Worm (Caenorhabditis elegans): ENCODE results near the gene cyd-1.
A peak's percentile ranks its signal among the peaks of the same experiment; 100 is the strongest.
"Not testable (repeated sequence)": the region's sequence is repeated elsewhere in the genome, so short reads cannot be mapped to it uniquely, and the experiment has no call there.

The cyd-1 gene

DNA sequence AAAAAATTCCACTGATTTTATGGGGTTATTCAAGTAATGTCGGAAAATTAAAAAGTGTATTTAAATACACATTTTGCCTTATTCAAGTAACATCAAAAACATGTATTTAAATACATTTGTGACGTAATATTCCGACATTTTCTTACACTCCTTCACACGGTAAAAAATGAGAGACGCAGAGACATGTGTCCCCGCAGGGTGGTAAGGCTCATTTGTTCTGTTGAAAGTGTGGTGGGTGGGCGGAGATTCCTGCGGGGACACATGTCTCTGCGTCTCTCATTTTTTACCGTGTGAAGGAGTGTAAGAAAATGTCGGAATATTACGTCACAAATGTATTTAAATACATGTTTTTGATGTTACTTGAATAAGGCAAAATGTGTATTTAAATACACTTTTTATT, 36.0 kb downstream of the cyd-1 start:
- TF ChIP-seq nhr-25 (tag; optimal IDR thresholded peaks at IDR 0.05) (peak; percentile 47), lin-13 (GFP tag; optimal IDR thresholded peaks at IDR 0.05) (peak; percentile 56), sma-3 (GFP tag; optimal IDR thresholded peaks at IDR 0.05) (peak; percentile 50), sma-9 (GFP tag; optimal IDR thresholded peaks at IDR 0.05) (peak; percentile 79), F13H6.1 (tag; optimal IDR thresholded peaks at IDR 0.05) (peak; percentile 73), crh-2 (tag; optimal IDR thresholded peaks at IDR 0.05) (peak; percentile 48), nhr-21 (tag; optimal IDR thresholded peaks at IDR 0.05) (peak; percentile 16), nhr-129 (tag; optimal IDR thresholded peaks at IDR 0.05) (peak; percentile 44), lsy-2 (tag; optimal IDR thresholded peaks at IDR 0.05) (peak; percentile 41 to 64), C34F6.9 (tag; optimal IDR thresholded peaks at IDR 0.05) (peak; percentile 48), sem-4 (tag; optimal IDR thresholded peaks at IDR 0.05) (peak; percentile 4), unc-55 (GFP tag; optimal IDR thresholded peaks at IDR 0.05) (peak; percentile 60), gmeb-1 (tag; optimal IDR thresholded peaks at IDR 0.05) (peak; percentile 8)
- TF ChIP-seq sma-9 (tag; optimal IDR thresholded peaks at IDR 0.05) = not testable (repeated sequence)

DNA sequence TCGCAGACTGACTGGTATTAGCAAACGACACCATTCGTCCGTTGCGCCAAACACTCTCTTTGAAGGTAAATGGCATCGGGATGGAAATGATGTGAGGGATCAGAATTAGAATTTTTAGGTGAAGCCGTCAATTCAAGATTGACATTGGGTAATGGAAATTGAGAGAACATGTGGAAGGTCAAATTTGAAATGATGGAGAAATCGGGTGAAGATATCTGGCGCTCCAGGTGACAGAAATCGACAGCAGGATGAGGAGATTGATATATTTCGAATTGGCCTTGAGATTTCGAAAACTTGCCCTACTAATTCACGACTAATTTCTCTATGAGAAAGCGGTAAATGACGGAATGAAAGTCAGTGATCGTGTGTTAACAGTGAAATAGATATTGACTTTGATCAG, 42.2 kb downstream of the cyd-1 start:
- TF ChIP-seq nhr-12 (tag; optimal IDR thresholded peaks at IDR 0.05) (no peak), nhr-25 (tag; optimal IDR thresholded peaks at IDR 0.05) (peak; percentile 46)

DNA sequence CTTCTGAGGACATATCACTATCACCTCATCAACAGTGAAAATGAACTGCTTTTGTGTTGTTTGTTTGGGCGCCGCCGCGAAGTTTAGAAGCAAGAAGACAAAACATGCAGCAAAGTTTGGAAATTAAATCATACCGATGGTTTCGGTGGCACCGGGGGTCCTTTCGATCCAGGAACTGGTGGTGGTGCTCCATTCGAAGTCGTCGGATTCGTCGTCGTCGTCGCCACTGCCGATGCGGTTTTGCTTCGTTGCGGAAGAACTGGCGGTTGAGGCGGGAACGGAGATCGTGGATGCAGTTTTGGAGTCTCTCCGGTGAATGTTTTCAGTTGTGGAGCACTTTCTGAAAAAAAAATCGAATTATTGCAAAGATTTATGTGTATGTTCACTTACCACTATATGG, 43.1 kb downstream of the cyd-1 start:
- no peak for TF ChIP-seq lsy-2 (tag; optimal IDR thresholded peaks at IDR 0.05)
- no peak for TF ChIP-seq ama-1 (optimal IDR thresholded peaks at IDR 0.05)
- no peak for TF ChIP-seq skn-1 (tag; optimal IDR thresholded peaks at IDR 0.05)
- no peak for TF ChIP-seq Y55F3AM.14 (GFP tag; optimal IDR thresholded peaks at IDR 0.05)
- TF ChIP-seq blmp-1 (tag; optimal IDR thresholded peaks at IDR 0.05; ENCODE audit: insufficient read depth) = no peak
- no peak for TF ChIP-seq mbf-1 (tag; optimal IDR thresholded peaks at IDR 0.05)
- no peak for TF ChIP-seq nhr-23 (tag; optimal IDR thresholded peaks at IDR 0.05)

DNA sequence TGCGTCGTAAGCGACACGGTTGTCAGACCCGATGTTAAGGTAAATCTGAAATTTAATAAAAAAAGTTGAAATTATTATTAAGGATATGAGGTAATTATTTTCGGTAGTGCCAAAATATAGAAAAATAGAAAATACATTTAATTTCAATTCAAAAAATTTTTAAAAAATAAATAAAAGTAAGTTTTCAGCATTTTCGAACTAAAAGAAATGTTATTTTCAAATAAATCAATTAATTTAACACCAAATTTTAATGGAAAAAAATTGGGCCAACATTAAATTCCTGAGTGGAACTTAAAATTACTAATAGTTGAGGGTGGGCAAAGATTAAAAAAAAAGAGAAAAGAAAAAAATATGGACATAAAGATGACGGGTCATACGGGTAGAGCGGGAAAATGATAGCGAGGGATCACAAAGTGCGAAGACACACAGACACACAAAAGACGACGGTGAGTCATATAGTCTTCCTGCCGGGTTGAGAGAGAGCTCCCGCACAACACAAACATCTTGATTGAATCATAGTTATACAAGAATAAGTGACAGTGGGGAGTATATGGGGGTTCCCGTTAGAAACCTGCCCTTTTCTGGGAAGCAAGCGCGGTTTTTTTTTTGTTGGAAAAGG, 45.5 kb downstream of the cyd-1 start, which contains the start of gene max-2:
Gene max-2 (minus strand): TSS at position 51 of the 619 bp plus-strand sequence.
- peak; percentile 88 for TF ChIP-seq fos-1 (tag; optimal IDR thresholded peaks at IDR 0.05)
- no peak for TF ChIP-seq alr-1 (tag; optimal IDR thresholded peaks at IDR 0.05)
- no peak for TF ChIP-seq nhr-77 (tag; optimal IDR thresholded peaks at IDR 0.05)
- no peak for TF ChIP-seq aly-2 (tag; optimal IDR thresholded peaks at IDR 0.05)
- no peak for TF ChIP-seq snpc-4 (tag; optimal IDR thresholded peaks at IDR 0.05)
- no peak for TF ChIP-seq lin-39 (tag; optimal IDR thresholded peaks at IDR 0.05)
- no peak for TF ChIP-seq unc-62 (GFP tag; optimal IDR thresholded peaks at IDR 0.05)

DNA sequence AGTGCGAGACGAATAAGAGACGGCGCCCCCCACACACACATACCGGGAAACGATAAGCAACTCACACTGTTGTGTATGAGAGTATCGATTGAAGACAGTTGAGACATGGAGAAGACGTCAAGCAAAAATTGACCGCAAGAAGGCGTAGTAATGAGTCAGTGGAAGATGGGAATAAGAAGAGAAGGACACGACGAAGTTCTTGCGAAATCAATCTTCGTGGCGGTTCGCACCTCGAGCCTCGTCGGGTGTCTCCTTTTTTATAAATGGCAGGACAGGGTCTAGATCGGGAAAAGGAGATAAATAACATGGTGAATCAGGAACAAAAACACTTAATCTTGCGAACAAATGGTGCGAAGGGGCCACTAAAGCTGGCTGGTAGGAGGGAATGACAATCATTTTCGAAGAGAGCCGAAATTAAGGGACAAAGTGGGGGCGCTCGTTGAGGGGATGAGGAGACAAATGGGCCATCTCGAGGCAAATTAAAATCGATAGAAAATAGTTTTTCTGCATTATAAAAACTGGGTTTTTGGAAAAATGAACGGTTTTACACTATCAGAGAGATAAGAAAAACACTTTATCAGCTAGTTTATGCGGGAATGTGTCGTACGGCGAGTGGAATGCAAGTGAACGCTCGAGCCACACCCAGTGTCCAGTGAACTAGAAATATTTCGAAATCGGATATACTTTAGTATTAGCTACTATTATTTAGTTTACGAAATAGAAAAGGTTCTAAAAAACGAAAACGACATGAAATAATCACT, 49.1 kb downstream of the cyd-1 start:
- TF ChIP-seq crh-2 (tag; optimal IDR thresholded peaks at IDR 0.05) (no peak), fos-1 (tag; optimal IDR thresholded peaks at IDR 0.05) (peak; percentile 38), nhr-21 (tag; optimal IDR thresholded peaks at IDR 0.05) (no peak), snpc-4 (tag; optimal IDR thresholded peaks at IDR 0.05) (no peak), nhr-129 (tag; optimal IDR thresholded peaks at IDR 0.05) (peak; percentile 28), ama-1 (optimal IDR thresholded peaks at IDR 0.05) (no peak), nhr-25 (tag; optimal IDR thresholded peaks at IDR 0.05) (peak; percentile 1), mab-5 (tag; optimal IDR thresholded peaks at IDR 0.05) (peak; percentile 57), lin-11 (tag; optimal IDR thresholded peaks at IDR 0.05) (no peak), ceh-16 (tag; optimal IDR thresholded peaks at IDR 0.05) (peak; percentile 48), lin-13 (GFP tag; optimal IDR thresholded peaks at IDR 0.05) (no peak), blmp-1 (tag; optimal IDR thresholded peaks at IDR 0.05; ENCODE audit: insufficient read depth) (no peak), sma-3 (GFP tag; optimal IDR thresholded peaks at IDR 0.05) (peak; percentile 4), skn-1 (tag; optimal IDR thresholded peaks at IDR 0.05) (no peak), elt-1 (tag; optimal IDR thresholded peaks at IDR 0.05) (no peak), ceh-82 (tag; optimal IDR thresholded peaks at IDR 0.05) (no peak), alr-1 (tag; optimal IDR thresholded peaks at IDR 0.05) (no peak), gmeb-1 (tag; optimal IDR thresholded peaks at IDR 0.05) (no peak), C34F6.9 (tag; optimal IDR thresholded peaks at IDR 0.05) (no peak), nhr-10 (tag; optimal IDR thresholded peaks at IDR 0.05) (no peak), mdl-1 (tag; optimal IDR thresholded peaks at IDR 0.05) (no peak), ztf-4 (tag; optimal IDR thresholded peaks at IDR 0.05) (no peak), ztf-1 (GFP tag; conservative IDR thresholded peaks at IDR 0.05) (no peak), unc-39 (tag; optimal IDR thresholded peaks at IDR 0.05) (no peak)
